Fruit fly (Drosophila melanogaster) Kc167 (cell line): ENCODE measurements around the gene CG13001.

Experiments used
- Myc ChIP-seq: fragments of >200 bp; optimal IDR thresholded peaks from 2 replicates; lab custom pipeline; 2017; ENCODE audit warnings: missing external identifiers
- Sin3A ChIP-seq: fragments of >200 bp; optimal IDR thresholded peaks from 2 replicates; lab custom pipeline; 2018; ENCODE audit warnings: missing external identifiers
- h ChIP-seq: fragments of >200 bp; optimal IDR thresholded peaks from 3 replicates; lab custom pipeline; 2018; ENCODE audit warnings: missing external identifiers
- insv ChIP-seq: fragments of >200 bp; optimal IDR thresholded peaks from 3 replicates; lab custom pipeline; 2018; ENCODE audit warnings: missing external identifiers
- psq ChIP-seq: fragments of >200 bp; optimal IDR thresholded peaks from 2 replicates; lab custom pipeline; 2017; ENCODE audit warnings: missing external identifiers
- ttk ChIP-seq: sonication (Bioruptor generic); optimal IDR thresholded peaks from 2 replicates; lab custom pipeline; 2017; ENCODE audit warnings: missing external identifiers

Gene CG13001

DNA sequence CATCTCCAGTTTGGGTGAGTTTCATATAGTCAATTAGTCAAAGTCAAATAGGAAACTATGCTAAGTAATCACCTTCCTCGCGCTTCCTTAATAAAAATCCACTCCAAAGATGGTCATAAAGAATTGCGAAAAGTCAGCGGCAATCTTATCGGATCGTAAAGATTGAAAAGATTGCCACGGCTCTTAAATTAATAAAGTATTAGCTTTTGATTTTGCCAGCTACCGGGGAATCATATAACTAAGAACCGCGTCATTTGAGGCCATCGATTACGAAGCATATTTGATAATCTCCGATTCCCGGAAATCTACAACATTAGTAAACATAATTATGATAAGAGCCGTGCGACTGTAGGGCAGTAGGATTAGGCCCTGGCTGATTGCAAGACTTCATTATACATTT is 8.2 kb downstream of the CG13001 start:
- TF ChIP-seq psq (lab: Kevin White, UChicago) (no peak), ttk (lab: Kevin White, UChicago) (no peak), Sin3A (lab: Kevin White, UChicago) (no peak), insv (lab: Kevin White, UChicago) (no peak), h (lab: Kevin White, UChicago) (no peak), Myc (lab: Kevin White, UChicago) (no peak)

- TF ChIP-seq ttk (lab: Kevin White, UChicago) (no peak), Myc (lab: Kevin White, UChicago) (no peak), psq (lab: Kevin White, UChicago) (no peak), h (lab: Kevin White, UChicago) (no peak), insv (lab: Kevin White, UChicago) (no peak), Sin3A (lab: Kevin White, UChicago) (no peak)
Observed at dm6 chrX:16932820-16933386, 9.8 kb downstream of the CG13001 start.

dm6 chrX:16931994-16932819 is 10.5 kb downstream of the CG13001 start:
- TF ChIP-seq h (lab: Kevin White, UChicago), result no peak
- TF ChIP-seq psq (lab: Kevin White, UChicago), result no peak
- TF ChIP-seq Sin3A (lab: Kevin White, UChicago), result no peak
- no peak for TF ChIP-seq insv (lab: Kevin White, UChicago)
- TF ChIP-seq Myc (lab: Kevin White, UChicago), result no peak
- no peak for TF ChIP-seq ttk (lab: Kevin White, UChicago)

dm6 chrX:16930465-16931286 is 12.0 kb downstream of the CG13001 start:
- TF ChIP-seq Sin3A (lab: Kevin White, UChicago) (no peak), Myc (lab: Kevin White, UChicago) (no peak), psq (lab: Kevin White, UChicago) (no peak), ttk (lab: Kevin White, UChicago) (no peak), h (lab: Kevin White, UChicago) (no peak), insv (lab: Kevin White, UChicago) (no peak)

DNA sequence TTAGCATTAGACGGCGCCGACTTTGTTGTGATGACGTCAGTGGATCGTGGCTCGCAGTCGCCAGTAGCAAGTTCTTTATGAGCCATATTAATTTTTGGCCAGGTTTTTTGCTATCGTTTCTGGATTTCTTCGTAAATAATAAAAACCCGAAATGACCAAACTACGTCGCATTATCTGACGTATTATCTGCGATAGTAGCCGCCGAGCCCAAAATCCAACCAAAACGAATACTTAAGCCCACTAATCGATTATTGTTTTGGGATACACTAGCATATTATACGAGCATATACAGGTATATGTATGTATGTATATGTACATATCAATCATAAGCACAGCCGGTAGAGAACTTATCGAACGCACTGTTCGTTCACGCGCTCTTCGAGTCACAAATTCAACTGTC is 15.9 kb downstream of the CG13001 start:
- no peak for TF ChIP-seq psq (lab: Kevin White, UChicago)
- TF ChIP-seq h (lab: Kevin White, UChicago), result no peak
- no peak for TF ChIP-seq insv (lab: Kevin White, UChicago)
- no peak for TF ChIP-seq ttk (lab: Kevin White, UChicago)
- TF ChIP-seq Myc (lab: Kevin White, UChicago), result no peak
- no peak for TF ChIP-seq Sin3A (lab: Kevin White, UChicago)

- TF ChIP-seq psq (lab: Kevin White, UChicago), result no peak
- no peak for TF ChIP-seq Myc (lab: Kevin White, UChicago)
Observed at dm6 chrX:16924069-16924721, 18.5 kb downstream of the CG13001 start.

DNA sequence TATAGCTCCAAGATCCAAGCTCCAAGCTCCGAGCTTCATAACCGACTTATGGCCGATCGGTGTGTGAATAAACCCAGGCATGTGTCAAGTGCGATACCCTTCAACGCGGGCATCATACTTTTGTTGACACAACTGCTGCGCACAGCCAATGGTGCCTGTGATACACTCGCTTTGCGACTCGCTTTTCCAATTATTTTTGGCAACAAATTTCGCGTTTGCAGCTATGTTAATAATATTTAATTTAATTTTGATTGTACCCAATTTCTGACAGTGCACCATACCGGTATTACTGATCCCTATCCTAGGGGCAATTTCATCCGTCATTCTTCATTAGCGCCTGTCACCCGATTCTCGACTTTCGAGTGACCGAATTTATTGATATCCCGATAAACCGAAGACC is 19.2 kb downstream of the CG13001 start:
- no peak for TF ChIP-seq Myc (lab: Kevin White, UChicago)
- TF ChIP-seq psq (lab: Kevin White, UChicago), result no peak
- TF ChIP-seq ttk (lab: Kevin White, UChicago), result no peak
- no peak for TF ChIP-seq h (lab: Kevin White, UChicago)
- no peak for TF ChIP-seq Sin3A (lab: Kevin White, UChicago)
- TF ChIP-seq insv (lab: Kevin White, UChicago), result no peak

dm6 chrX:16922626-16923025 is 20.0 kb downstream of the CG13001 start:
- no peak for TF ChIP-seq ttk (lab: Kevin White, UChicago)
- TF ChIP-seq psq (lab: Kevin White, UChicago), result no peak
- TF ChIP-seq Sin3A (lab: Kevin White, UChicago), result no peak
- TF ChIP-seq h (lab: Kevin White, UChicago), result no peak
- TF ChIP-seq insv (lab: Kevin White, UChicago), result no peak
- no peak for TF ChIP-seq Myc (lab: Kevin White, UChicago)

DNA sequence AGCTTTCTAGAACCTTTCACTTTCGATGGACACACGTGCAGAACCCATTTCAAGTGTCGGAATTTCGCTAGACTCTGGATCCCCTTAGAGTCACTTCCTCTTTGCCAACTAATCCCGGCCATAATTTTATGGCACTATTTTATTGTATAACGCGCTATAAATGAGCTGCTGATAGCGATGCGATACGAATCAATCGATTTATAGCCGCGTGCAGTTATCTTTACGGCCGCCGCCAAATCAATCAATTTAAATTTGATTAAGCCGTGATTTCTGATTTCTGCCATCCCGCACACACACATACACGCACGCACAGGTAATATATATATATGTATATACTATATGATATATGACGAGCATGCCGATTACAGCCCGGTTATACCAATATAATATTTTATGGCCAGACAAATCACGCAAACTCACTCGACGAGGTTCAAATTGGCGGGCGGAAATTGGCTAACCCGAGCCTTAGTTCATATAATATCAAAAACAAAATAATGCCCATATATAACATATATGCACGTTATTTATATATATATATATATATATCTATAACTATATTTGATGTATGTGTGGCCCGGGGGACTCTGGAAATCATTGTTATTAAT is 21.9 kb downstream of the CG13001 start:
- TF ChIP-seq ttk (lab: Kevin White, UChicago), result no peak
- TF ChIP-seq Sin3A (lab: Kevin White, UChicago), result no peak
- no peak for TF ChIP-seq h (lab: Kevin White, UChicago)
- TF ChIP-seq Myc (lab: Kevin White, UChicago), result no peak
- no peak for TF ChIP-seq insv (lab: Kevin White, UChicago)
- TF ChIP-seq psq (lab: Kevin White, UChicago), result no peak

- TF ChIP-seq Sin3A (lab: Kevin White, UChicago), result no peak
- no peak for TF ChIP-seq psq (lab: Kevin White, UChicago)
- TF ChIP-seq h (lab: Kevin White, UChicago), result no peak
- TF ChIP-seq Myc (lab: Kevin White, UChicago), result no peak
- no peak for TF ChIP-seq ttk (lab: Kevin White, UChicago)
- TF ChIP-seq insv (lab: Kevin White, UChicago), result no peak
Observed at dm6 chrX:16918767-16919336, 23.8 kb downstream of the CG13001 start.
